Fruit fly (Drosophila melanogaster) whole organism, embryonic: ENCODE results near the gene Rab35.
A peak's percentile ranks its signal among the peaks of the same experiment; 100 is the strongest.

Experiments
- Ada2b ChIP-seq: fragments of 200-800 bp; sonication (Bioruptor generic); IDR thresholded peaks from 2 replicates; pipeline ENCODE4 v1.3.6; 2022; ENCODE audit warnings: missing biosample characterization, missing genetic modification characterization
- Asciz ChIP-seq: fragments of 200-800 bp; sonication (Bioruptor generic); optimal IDR thresholded peaks from 2 replicates; lab custom pipeline; 2017; ENCODE audit warnings: missing biosample characterization, mild to moderate bottlenecking, missing genetic modification characterization, missing genetic modification reagents
- CG10462 ChIP-seq: fragments of 200-800 bp; sonication (Bioruptor generic); optimal IDR thresholded peaks from 2 replicates; lab custom pipeline; 2016; ENCODE audit warnings: missing biosample characterization, missing genetic modification characterization
- CG11695 ChIP-seq: fragments of 200-800 bp; sonication (Bioruptor generic); IDR thresholded peaks from 3 replicates; pipeline ENCODE4 v1.3.6; 2022; ENCODE audit warnings: missing biosample characterization, missing genetic modification characterization
- CG12236 ChIP-seq: fragments of 200-800 bp; sonication (Bioruptor generic); optimal IDR thresholded peaks from 2 replicates; lab custom pipeline; 2016; ENCODE audit warnings: missing biosample characterization, missing genetic modification characterization
- CG12659 ChIP-seq: fragments of 200-800 bp; sonication (Bioruptor generic); optimal IDR thresholded peaks from 3 replicates; lab custom pipeline; 2017; ENCODE audit warnings: mild to moderate bottlenecking, missing biosample characterization, missing genetic modification reagents, missing genetic modification characterization
- CG13287 ChIP-seq: fragments of 200-800 bp; sonication (Bioruptor generic); IDR thresholded peaks from 2 replicates; pipeline ENCODE4 v1.3.6; 2022; ENCODE audit warnings: missing biosample characterization, missing genetic modification characterization; ENCODE audit not compliant: partially characterized antibody
- CG14667 ChIP-seq: fragments of 200-800 bp; sonication (Bioruptor generic); IDR thresholded peaks from 2 replicates; pipeline ENCODE4 v1.3.6; 2022; ENCODE audit warnings: missing biosample characterization, missing genetic modification characterization
- CG14710 ChIP-seq: fragments of 200-800 bp; sonication (Bioruptor generic); optimal IDR thresholded peaks from 3 replicates; lab custom pipeline; 2019; ENCODE audit warnings: missing biosample characterization, mild to moderate bottlenecking, missing genetic modification characterization, moderate library complexity
- CG18262 ChIP-seq: fragments of 200-800 bp; optimal IDR thresholded peaks from 3 replicates; lab custom pipeline; 2019; ENCODE audit warnings: missing biosample characterization, mild to moderate bottlenecking, missing genetic modification characterization, moderate library complexity
- CG30020 ChIP-seq: fragments of 200-800 bp; optimal IDR thresholded peaks from 2 replicates; lab custom pipeline; 2019; ENCODE audit warnings: missing biosample characterization, mild to moderate bottlenecking, missing genetic modification characterization, moderate library complexity
- CG32772 ChIP-seq: fragments of 200-800 bp; sonication (Bioruptor generic); IDR thresholded peaks from 2 replicates; pipeline ENCODE4 v1.3.6; 2022; ENCODE audit warnings: missing biosample characterization, missing genetic modification characterization
- CG3838 ChIP-seq: fragments of 200-800 bp; sonication (Bioruptor generic); optimal IDR thresholded peaks from 3 replicates; lab custom pipeline; 2016; ENCODE audit warnings: missing biosample characterization, missing genetic modification characterization
- CG4404 ChIP-seq: fragments of 200-800 bp; sonication (Bioruptor generic); IDR thresholded peaks from 2 replicates; pipeline ENCODE4 v1.3.6; 2022; ENCODE audit warnings: missing biosample characterization, missing genetic modification characterization
- CG5245 ChIP-seq: fragments of 200-800 bp; sonication (Bioruptor generic); optimal IDR thresholded peaks from 3 replicates; lab custom pipeline; 2016; ENCODE audit warnings: missing biosample characterization, missing genetic modification characterization
- CG7928 ChIP-seq: fragments of 200-800 bp; sonication (Bioruptor generic); optimal IDR thresholded peaks from 2 replicates; lab custom pipeline; 2017; ENCODE audit warnings: missing biosample characterization, mild to moderate bottlenecking, missing genetic modification characterization
- CoRest ChIP-seq: fragments of 200-800 bp; sonication (Bioruptor generic); optimal IDR thresholded peaks from 3 replicates; lab custom pipeline; 2018; ENCODE audit warnings: missing biosample characterization, mild to moderate bottlenecking, missing genetic modification characterization, moderate library complexity
- ERR ChIP-seq: fragments of 200-800 bp; sonication (Bioruptor generic); optimal IDR thresholded peaks from 2 replicates; lab custom pipeline; 2016; ENCODE audit warnings: missing biosample characterization, missing genetic modification characterization
- Ets65A ChIP-seq: fragments of 200-800 bp; sonication (Bioruptor generic); peaks from one replicate; lab custom pipeline; 2016; ENCODE audit warnings: missing biosample characterization, missing genetic modification characterization
- Fer2 ChIP-seq: fragments of 200-800 bp; sonication (Bioruptor generic); optimal IDR thresholded peaks from 2 replicates; lab custom pipeline; 2018; ENCODE audit warnings: missing biosample characterization, mild to moderate bottlenecking, missing genetic modification characterization, moderate library complexity
- Fer3 ChIP-seq: fragments of 200-800 bp; sonication (Bioruptor generic); optimal IDR thresholded peaks from 2 replicates; lab custom pipeline; 2018; ENCODE audit warnings: missing biosample characterization, mild to moderate bottlenecking, missing genetic modification characterization, moderate library complexity
- HLH4C ChIP-seq: fragments of 200-800 bp; sonication (Bioruptor generic); IDR thresholded peaks from 3 replicates; pipeline ENCODE4 v1.3.6; 2022; ENCODE audit warnings: missing biosample characterization, missing genetic modification characterization; ENCODE audit not compliant: partially characterized antibody
- Hr39 ChIP-seq: fragments of >200 bp; optimal IDR thresholded peaks from 2 replicates; lab custom pipeline; 2017
- Med ChIP-seq: fragments of 200-800 bp; sonication (Bioruptor generic); peaks from one replicate; lab custom pipeline; 2016; ENCODE audit warnings: missing biosample characterization, missing genetic modification characterization, mild to moderate bottlenecking, inconsistent platforms, moderate library complexity
- Neu2 ChIP-seq: fragments of 200-800 bp; sonication (Bioruptor generic); optimal IDR thresholded peaks from 3 replicates; lab custom pipeline; 2016; ENCODE audit warnings: missing biosample characterization, missing genetic modification characterization, borderline replicate concordance
- Poxn ChIP-seq: fragments of 200-800 bp; sonication (Bioruptor generic); IDR thresholded peaks from 2 replicates; pipeline ENCODE4 v1.3.6; 2022; ENCODE audit warnings: missing biosample characterization, missing genetic modification characterization
- Ptx1 ChIP-seq: fragments of 200-800 bp; sonication (Bioruptor generic); IDR thresholded peaks from 2 replicates; pipeline ENCODE4 v1.3.6; 2022; ENCODE audit warnings: missing biosample characterization, missing genetic modification characterization
- TFAM ChIP-seq: fragments of 200-800 bp; sonication (Bioruptor generic); optimal IDR thresholded peaks from 2 replicates; lab custom pipeline; 2017; ENCODE audit warnings: missing biosample characterization, missing genetic modification characterization, inconsistent platforms
- Taf1 ChIP-seq: fragments of 200-800 bp; sonication (Bioruptor generic); IDR thresholded peaks from 2 replicates; pipeline ENCODE4 v1.3.6; 2022; ENCODE audit warnings: missing biosample characterization, missing genetic modification characterization
- Trl ChIP-seq, 3 experiments: fragments of >200 bp in 2 of 3; fragments of 200-800 bp in 1 of 3; sonication (Bioruptor generic) in 1 of 3; optimal IDR thresholded peaks; 2 replicates in 1 of 3; 3 replicates in 2 of 3; lab custom pipeline; 2016 to 2017; ENCODE audit warnings: missing biosample characterization in 1 of 3, missing genetic modification characterization in 1 of 3
- Xbp1 ChIP-seq: fragments of 200-800 bp; sonication (Bioruptor generic); optimal IDR thresholded peaks from 3 replicates; lab custom pipeline; 2016; ENCODE audit warnings: missing biosample characterization, mild to moderate bottlenecking, missing genetic modification characterization
- ase ChIP-seq: fragments of 200-800 bp; sonication (Bioruptor generic); IDR thresholded peaks from 3 replicates; pipeline ENCODE4 v1.3.6; 2022; ENCODE audit warnings: missing biosample characterization, missing genetic modification characterization
- ato ChIP-seq: fragments of 200-800 bp; sonication (Bioruptor generic); IDR thresholded peaks from 2 replicates; pipeline ENCODE4 v1.3.6; 2022; ENCODE audit warnings: missing biosample characterization, missing genetic modification characterization; ENCODE audit not compliant: partially characterized antibody
- bcd ChIP-seq: fragments of 200-800 bp; sonication (Bioruptor generic); optimal IDR thresholded peaks from 2 replicates; lab custom pipeline; 2017; ENCODE audit warnings: missing biosample characterization, mild to moderate bottlenecking, missing genetic modification characterization
- cas ChIP-seq: fragments of 200-800 bp; sonication (Bioruptor generic); IDR thresholded peaks from 2 replicates; pipeline ENCODE4 v1.3.6; 2022; ENCODE audit warnings: missing biosample characterization, missing genetic modification characterization
- cato ChIP-seq: fragments of 200-800 bp; sonication (Bioruptor generic); optimal IDR thresholded peaks from 2 replicates; lab custom pipeline; 2016; ENCODE audit warnings: missing biosample characterization, missing genetic modification characterization, borderline replicate concordance
- chinmo ChIP-seq: fragments of 200-800 bp; sonication (Bioruptor generic); IDR thresholded peaks from 4 replicates; pipeline ENCODE4 v1.3.6; 2022; ENCODE audit warnings: missing biosample characterization, missing genetic modification characterization; ENCODE audit not compliant: partially characterized antibody
- dpn ChIP-seq, 2 experiments: fragments of 200-800 bp; sonication (Bioruptor generic); optimal IDR thresholded peaks; 3 replicates each; lab custom pipeline; 2016; ENCODE audit warnings: missing biosample characterization in 2 of 2, missing genetic modification characterization in 2 of 2
- gcm2 ChIP-seq: fragments of 200-800 bp; sonication (Bioruptor generic); optimal IDR thresholded peaks from 2 replicates; lab custom pipeline; 2016; ENCODE audit warnings: missing biosample characterization, missing genetic modification characterization
- ham ChIP-seq: fragments of 200-800 bp; sonication (Bioruptor generic); IDR thresholded peaks from 2 replicates; pipeline ENCODE4 v1.3.6; 2022; ENCODE audit warnings: missing biosample characterization, missing genetic modification characterization
- inv ChIP-seq: fragments of 200-800 bp; sonication (Bioruptor generic); IDR thresholded peaks from 2 replicates; pipeline ENCODE4 v1.3.6; 2022; ENCODE audit warnings: missing biosample characterization, missing genetic modification characterization; ENCODE audit not compliant: partially characterized antibody
- pan ChIP-seq, 4 experiments: fragments of >200 bp in 3 of 4; fragments of 200-800 bp in 1 of 4; sonication (Bioruptor generic) in 1 of 4; optimal IDR thresholded peaks in 3 of 4; IDR thresholded peaks in 1 of 4; 2 replicates each; pipeline versions ENCODE4 v1.3.6 to Lab custom; 2017 to 2022; ENCODE audit warnings: missing biosample characterization in 2 of 4, missing genetic modification characterization in 2 of 4, mixed read lengths in 1 of 4
- pfk ChIP-seq: fragments of 200-800 bp; sonication (Bioruptor generic); optimal IDR thresholded peaks from 2 replicates; lab custom pipeline; 2018; ENCODE audit warnings: missing biosample characterization, mild to moderate bottlenecking, missing genetic modification characterization, moderate library complexity
- phol ChIP-seq: fragments of 200-800 bp; sonication (Bioruptor generic); optimal IDR thresholded peaks from 3 replicates; lab custom pipeline; 2018; ENCODE audit warnings: missing biosample characterization, mild to moderate bottlenecking, missing genetic modification characterization, moderate library complexity
- pum ChIP-seq: fragments of 200-800 bp; sonication (Bioruptor generic); optimal IDR thresholded peaks from 2 replicates; lab custom pipeline; 2016; ENCODE audit warnings: missing biosample characterization, missing genetic modification characterization
- ro ChIP-seq: fragments of 200-800 bp; sonication (Bioruptor generic); IDR thresholded peaks from 2 replicates; pipeline ENCODE4 v1.3.6; 2022; ENCODE audit warnings: missing biosample characterization, missing genetic modification characterization
- slou ChIP-seq: fragments of 200-800 bp; sonication (Bioruptor generic); optimal IDR thresholded peaks from 3 replicates; lab custom pipeline; 2016; ENCODE audit warnings: missing biosample characterization, missing genetic modification characterization
- sug ChIP-seq: fragments of 200-800 bp; optimal IDR thresholded peaks from 2 replicates; lab custom pipeline; 2019; ENCODE audit warnings: missing biosample characterization, mild to moderate bottlenecking, missing genetic modification characterization, moderate library complexity
- unpg ChIP-seq: fragments of 200-800 bp; sonication (Bioruptor generic); optimal IDR thresholded peaks from 3 replicates; lab custom pipeline; 2018; ENCODE audit warnings: missing biosample characterization, mild to moderate bottlenecking, missing genetic modification characterization, moderate library complexity
- yki ChIP-seq: fragments of >200 bp; optimal IDR thresholded peaks from 3 replicates; lab custom pipeline; 2018
- zfh2 ChIP-seq: fragments of 200-800 bp; sonication (Bioruptor generic); optimal IDR thresholded peaks from 2 replicates; lab custom pipeline; 2016; ENCODE audit warnings: missing biosample characterization, missing genetic modification characterization

The Rab35 gene

DNA sequence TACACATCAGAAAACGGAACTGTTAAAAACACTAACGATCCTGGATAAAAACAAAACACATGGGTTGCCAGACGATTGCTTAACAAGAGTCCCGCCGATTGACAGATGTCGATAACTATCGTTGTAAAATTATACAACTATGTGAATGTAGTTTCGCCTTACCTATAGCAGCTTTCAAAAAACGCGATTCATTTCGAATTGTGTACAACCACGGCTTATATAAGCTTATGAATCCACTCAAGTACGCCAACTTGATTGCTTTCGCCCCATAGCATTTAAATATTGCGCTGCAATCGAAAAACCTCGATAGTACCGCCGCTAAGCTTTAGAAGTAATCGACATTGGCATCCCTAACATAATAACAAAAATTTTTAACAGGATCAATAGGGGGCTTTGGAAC lies 10.2 kb upstream of the Rab35 start, which contains the start of the genes CG9581 and CG9578 (continued):
- TF ChIP-seq CG18262 (tag; lab: Kevin White, UChicago) (no peak), Fer2 (tag; lab: Kevin White, UChicago) (no peak), cato (GFP tag; lab: Kevin White, UChicago) (no peak), ro (GFP tag; lab: Robert Waterston, UW) (no peak), CG12236 (GFP tag; lab: Kevin White, UChicago) (no peak), dpn (GFP tag; optimal IDR thresholded peaks at IDR 0.05; lab: Kevin White, UChicago) (no peak), Taf1 (GFP tag; lab: Robert Waterston, UW) (no peak), Ets65A (GFP tag; lab: Kevin White, UChicago) (no peak), Asciz (no peak), pan (optimal IDR thresholded peaks at IDR 0.05; lab: Kevin White, UChicago) (no peak), pan (GFP tag; optimal IDR thresholded peaks at IDR 0.05 in 1 of 2, IDR thresholded peaks at IDR 0.05 in 1 of 2) (no peak), TFAM (GFP tag; lab: Kevin White, UChicago) (no peak), phol (peak; percentile 26), slou (GFP tag; lab: Kevin White, UChicago) (no peak), CG7928 (GFP tag; lab: Kevin White, UChicago) (peak; percentile 22), chinmo (peak; percentile 78; the same call in 1 of the 4 replicates), CG13287 (GFP tag; lab: Robert Waterston, UW) (peak; percentile 83), unpg (no peak), CG14710 (tag; lab: Kevin White, UChicago) (peak; percentile 27), Ptx1 (GFP tag; lab: Robert Waterston, UW) (no peak), CG32772 (GFP tag; lab: Robert Waterston, UW) (no peak), CG10462 (GFP tag; lab: Kevin White, UChicago) (no peak), Fer3 (tag; lab: Kevin White, UChicago) (no peak), Xbp1 (no peak), ham (GFP tag; lab: Robert Waterston, UW) (no peak), pum (no peak), CG3838 (GFP tag; lab: Kevin White, UChicago) (no peak), gcm2 (no peak), CG30020 (peak; percentile 54), pfk (no peak), CG5245 (GFP tag; lab: Kevin White, UChicago) (no peak), yki (lab: Kevin White, UChicago) (no peak), Med (peak; percentile 37), ato (GFP tag; lab: Robert Waterston, UW) (peak; percentile 53; the same call in 1 of the 2 replicates), CoRest (tag; lab: Kevin White, UChicago) (peak; percentile 40), CG14667 (GFP tag; lab: Robert Waterston, UW) (no peak), Neu2 (GFP tag; lab: Kevin White, UChicago) (no peak), Poxn (GFP tag; lab: Robert Waterston, UW) (no peak), sug (tag; lab: Kevin White, UChicago) (no peak), bcd (GFP tag; lab: Kevin White, UChicago) (no peak), ERR (GFP tag; lab: Kevin White, UChicago) (no peak), cas (GFP tag; lab: Robert Waterston, UW) (no peak), inv (peak; percentile 63), zfh2 (GFP tag; lab: Kevin White, UChicago) (no peak), CG12659 (GFP tag; lab: Kevin White, UChicago) (peak; percentile 16), CG4404 (GFP tag; lab: Robert Waterston, UW) (no peak), Trl (optimal IDR thresholded peaks at IDR 0.05; lab: Kevin White, UChicago) (no peak), Trl (GFP tag; optimal IDR thresholded peaks at IDR 0.05; lab: Kevin White, UChicago) (no peak), CG11695 (GFP tag; lab: Robert Waterston, UW) (no peak), Ada2b (GFP tag; lab: Robert Waterston, UW) (no peak), HLH4C (GFP tag; lab: Robert Waterston, UW) (peak; percentile 79), Hr39 (lab: Kevin White, UChicago) (no peak), ase (GFP tag; lab: Robert Waterston, UW) (no peak)
